Fruit fly (Drosophila melanogaster): ENCODE results near the gene CG6380.
A peak's percentile ranks its signal among the peaks of the same experiment; 100 is the strongest.

The CG6380 gene

dm6 chr2L:17243101-17243780 is 48.8 kb downstream of the CG6380 start (continued):
- TF ChIP-seq CG4328 (GFP tag; optimal IDR thresholded peaks at IDR 0.05) (peak; percentile 14), Sox100B (GFP tag; optimal IDR thresholded peaks at IDR 0.05) (peak; percentile 70), zen (tag; optimal IDR thresholded peaks at IDR 0.05) (peak; percentile 53), CG3726 (GFP tag; IDR thresholded peaks at IDR 0.05) (0 out of 3 replicates have a peak, but pooled peaks have one; percentile 48), CG1603 (tag; optimal IDR thresholded peaks at IDR 0.05) (peak; percentile 57), CG9437 (GFP tag; optimal IDR thresholded peaks at IDR 0.05) (no peak), CG10543 (GFP tag; optimal IDR thresholded peaks at IDR 0.05) (no peak), sisA (GFP tag; IDR thresholded peaks at IDR 0.05) (peak; percentile 45), Camta (GFP tag; optimal IDR thresholded peaks at IDR 0.05) (peak; percentile 30), CG6689 (GFP tag; IDR thresholded peaks at IDR 0.05) (peak; percentile 76), Lhr (GFP tag; optimal IDR thresholded peaks at IDR 0.05) (peak; percentile 9), lab (GFP tag; optimal IDR thresholded peaks at IDR 0.05) (peak; percentile 51), tin (GFP tag; optimal IDR thresholded peaks at IDR 0.05) (peak; percentile 55), CG14965 (GFP tag; optimal IDR thresholded peaks at IDR 0.05; ENCODE audit: borderline replicate concordance) (peak; percentile 2), Drgx (GFP tag; IDR thresholded peaks at IDR 0.05) (peak; percentile 68), E2f1 (GFP tag; IDR thresholded peaks at IDR 0.05) (peak; percentile 47; the same call in 1 of the 2 replicates), CG12942 (GFP tag; optimal IDR thresholded peaks at IDR 0.05) (no peak), Aef1 (GFP tag; IDR thresholded peaks at IDR 0.05) (peak; percentile 24; the same call in 1 of the 3 replicates), ind (GFP tag; optimal IDR thresholded peaks at IDR 0.05) (peak; percentile 45), Chrac-16 (GFP tag; optimal IDR thresholded peaks at IDR 0.05) (no peak), nom (GFP tag; optimal IDR thresholded peaks at IDR 0.05) (peak; percentile 79), btn (GFP tag; optimal IDR thresholded peaks at IDR 0.05) (peak; percentile 40), CG1792 (GFP tag; optimal IDR thresholded peaks at IDR 0.05) (peak; percentile 40), CG6813 (GFP tag; optimal IDR thresholded peaks at IDR 0.05) (peak; percentile 44), Jarid2 (GFP tag; optimal IDR thresholded peaks at IDR 0.05) (peak; percentile 5), ewg (GFP tag; optimal IDR thresholded peaks at IDR 0.05) (peak; percentile 43), CG17361 (GFP tag; IDR thresholded peaks at IDR 0.05) (peak; percentile 85), CG14710 (tag; optimal IDR thresholded peaks at IDR 0.05) (peak; percentile 87), zfh1 (GFP tag; IDR thresholded peaks at IDR 0.05) (peak; percentile 70), BEAF-32 (GFP tag; optimal IDR thresholded peaks at IDR 0.05) (no peak), CG30403 (GFP tag; optimal IDR thresholded peaks at IDR 0.05) (peak; percentile 32), Deaf1 (tag; optimal IDR thresholded peaks at IDR 0.05) (peak; percentile 34), CG14667 (GFP tag; IDR thresholded peaks at IDR 0.05) (peak; percentile 50), stc (GFP tag; IDR thresholded peaks at IDR 0.05) (0 out of 2 replicates have a peak, but pooled peaks have one; percentile 49), Fer2 (tag; optimal IDR thresholded peaks at IDR 0.05) (no peak), danr (GFP tag; IDR thresholded peaks at IDR 0.05) (0 out of 2 replicates have a peak, but pooled peaks have one; percentile 11), wor (GFP tag; IDR thresholded peaks at IDR 0.05) (peak; percentile 49; the same call in 1 of the 2 replicates), Spps (tag; optimal IDR thresholded peaks at IDR 0.05) (peak; percentile 84), tio (GFP tag; optimal IDR thresholded peaks at IDR 0.05) (no peak), Optix (GFP tag; IDR thresholded peaks at IDR 0.05) (peak; percentile 15; the same call in 1 of the 3 replicates), CG10654 (GFP tag; optimal IDR thresholded peaks at IDR 0.05) (peak; percentile 61), CG42726 (GFP tag; IDR thresholded peaks at IDR 0.05; ENCODE audit: partially characterized antibody) (no peak), CG2712 (tag; optimal IDR thresholded peaks at IDR 0.05) (peak; percentile 92), ase (GFP tag; IDR thresholded peaks at IDR 0.05) (peak; percentile 50; the same call in 1 of the 3 replicates), CoRest (tag; optimal IDR thresholded peaks at IDR 0.05) (peak; percentile 59), vvl (GFP tag; IDR thresholded peaks at IDR 0.05) (peak; percentile 67; the same call in 1 of the 2 replicates), CG15269 (tag; optimal IDR thresholded peaks at IDR 0.05) (peak; percentile 4), CG14050 (GFP tag; IDR thresholded peaks at IDR 0.05) (no peak), CG12769 (tag; optimal IDR thresholded peaks at IDR 0.05) (no peak)

Measured in whole organism, embryonic.